Fruit fly (Drosophila melanogaster) whole organism, embryonic: ENCODE results near the gene Gclc.

ENCODE experiments used
- BtbVII ChIP-seq: fragments of 200-800 bp; sonication (Bioruptor generic); optimal IDR thresholded peaks from 3 replicates; lab custom pipeline; 2017; ENCODE audit warnings: missing biosample characterization, mild to moderate bottlenecking, missing genetic modification characterization
- Bteb2 ChIP-seq: fragments of 200-800 bp; sonication (Bioruptor generic); optimal IDR thresholded peaks from 2 replicates; lab custom pipeline; 2016; ENCODE audit warnings: missing biosample characterization, missing genetic modification characterization
- CG10267 ChIP-seq: fragments of 200-800 bp; sonication (Bioruptor generic); optimal IDR thresholded peaks from 2 replicates; lab custom pipeline; 2018; ENCODE audit warnings: missing biosample characterization, mild to moderate bottlenecking, missing genetic modification characterization, moderate library complexity
- CG11456 ChIP-seq: fragments of 200-800 bp; sonication (Bioruptor generic); IDR thresholded peaks from 3 replicates; pipeline ENCODE4 v1.3.6; 2022; ENCODE audit warnings: missing biosample characterization, missing genetic modification characterization
- CG12236 ChIP-seq: fragments of 200-800 bp; sonication (Bioruptor generic); optimal IDR thresholded peaks from 2 replicates; lab custom pipeline; 2016; ENCODE audit warnings: missing biosample characterization, missing genetic modification characterization
- CG14667 ChIP-seq: fragments of 200-800 bp; sonication (Bioruptor generic); IDR thresholded peaks from 2 replicates; pipeline ENCODE4 v1.3.6; 2022; ENCODE audit warnings: missing biosample characterization, missing genetic modification characterization
- CG16813 ChIP-seq: fragments of 200-800 bp; sonication (Bioruptor generic); IDR thresholded peaks from 3 replicates; pipeline ENCODE4 v1.3.6; 2022; ENCODE audit warnings: missing biosample characterization, missing genetic modification characterization; ENCODE audit not compliant: partially characterized antibody
- CG17568 ChIP-seq: fragments of 200-800 bp; sonication (Bioruptor generic); optimal IDR thresholded peaks from 2 replicates; lab custom pipeline; 2018; ENCODE audit warnings: missing biosample characterization, mild to moderate bottlenecking, missing genetic modification characterization, moderate library complexity
- CG17802 ChIP-seq: fragments of 200-800 bp; sonication (Bioruptor generic); optimal IDR thresholded peaks from 2 replicates; lab custom pipeline; 2018; ENCODE audit warnings: missing biosample characterization, mild to moderate bottlenecking, missing genetic modification characterization, moderate library complexity
- CG18619 ChIP-seq: fragments of 200-800 bp; sonication (Bioruptor generic); optimal IDR thresholded peaks from 3 replicates; lab custom pipeline; 2017; ENCODE audit warnings: missing biosample characterization, mild to moderate bottlenecking, missing genetic modification characterization
- CG18764 ChIP-seq: fragments of 200-800 bp; sonication (Bioruptor generic); optimal IDR thresholded peaks from 3 replicates; lab custom pipeline; 2016; ENCODE audit warnings: missing biosample characterization, missing genetic modification characterization
- CG2120 ChIP-seq: fragments of 200-800 bp; sonication (Bioruptor generic); optimal IDR thresholded peaks from 3 replicates; lab custom pipeline; 2016; ENCODE audit warnings: missing biosample characterization, missing genetic modification characterization
- CG3281 ChIP-seq: fragments of 200-800 bp; sonication (Bioruptor generic); optimal IDR thresholded peaks from 3 replicates; lab custom pipeline; 2017; ENCODE audit warnings: missing biosample characterization, mild to moderate bottlenecking, missing genetic modification characterization
- CG34224 ChIP-seq: fragments of 200-800 bp; sonication (Bioruptor generic); IDR thresholded peaks from 3 replicates; pipeline ENCODE4 v1.3.6; 2022; ENCODE audit warnings: missing biosample characterization, missing genetic modification characterization; ENCODE audit not compliant: partially characterized antibody
- CG3838 ChIP-seq: fragments of 200-800 bp; sonication (Bioruptor generic); optimal IDR thresholded peaks from 3 replicates; lab custom pipeline; 2016; ENCODE audit warnings: missing biosample characterization, missing genetic modification characterization
- CG3847 ChIP-seq: fragments of 200-800 bp; sonication (Bioruptor generic); IDR thresholded peaks from 2 replicates; pipeline ENCODE4 v1.3.6; 2022; ENCODE audit warnings: missing biosample characterization, missing genetic modification characterization
- CG7786 ChIP-seq: fragments of 200-800 bp; sonication (Bioruptor generic); optimal IDR thresholded peaks from 2 replicates; lab custom pipeline; 2016; ENCODE audit warnings: missing biosample characterization, missing genetic modification characterization
- CG9797 ChIP-seq: fragments of 200-800 bp; sonication (Bioruptor generic); optimal IDR thresholded peaks from 3 replicates; lab custom pipeline; 2018; ENCODE audit warnings: missing biosample characterization, mild to moderate bottlenecking, missing genetic modification characterization
- CG9932 ChIP-seq: fragments of 200-800 bp; sonication (Bioruptor generic); IDR thresholded peaks from 2 replicates; pipeline ENCODE4 v1.3.6; 2022; ENCODE audit warnings: missing biosample characterization, missing genetic modification characterization
- Chrac-16 ChIP-seq: fragments of 200-800 bp; sonication (Bioruptor generic); optimal IDR thresholded peaks from 3 replicates; lab custom pipeline; 2016; ENCODE audit warnings: missing biosample characterization, missing genetic modification characterization
- CrebB ChIP-seq: fragments of 200-800 bp; sonication (Bioruptor generic); optimal IDR thresholded peaks from 3 replicates; lab custom pipeline; 2018; ENCODE audit warnings: missing biosample characterization, mild to moderate bottlenecking, missing genetic modification characterization
- Doc3 ChIP-seq: fragments of 200-800 bp; sonication (Bioruptor generic); IDR thresholded peaks from 3 replicates; pipeline ENCODE4 v1.3.6; 2022; ENCODE audit warnings: missing biosample characterization, missing genetic modification characterization; ENCODE audit not compliant: partially characterized antibody
- Dref ChIP-seq: fragments of 200-800 bp; sonication (Bioruptor generic); IDR thresholded peaks from 2 replicates; pipeline ENCODE4 v1.3.6; 2022; ENCODE audit warnings: missing biosample characterization, missing genetic modification characterization
- E2f2 ChIP-seq: fragments of 200-800 bp; sonication (Bioruptor generic); IDR thresholded peaks from 2 replicates; pipeline ENCODE4 v1.3.6; 2022; ENCODE audit warnings: missing biosample characterization, missing genetic modification characterization
- Fer1 ChIP-seq: fragments of 200-800 bp; sonication (Bioruptor generic); optimal IDR thresholded peaks from 2 replicates; lab custom pipeline; 2017; ENCODE audit warnings: missing biosample characterization, mild to moderate bottlenecking, missing genetic modification characterization
- HHEX ChIP-seq: fragments of 200-800 bp; sonication (Bioruptor generic); optimal IDR thresholded peaks from 3 replicates; lab custom pipeline; 2017; ENCODE audit warnings: missing biosample characterization, mild to moderate bottlenecking, missing genetic modification characterization, missing genetic modification reagents
- HLH4C ChIP-seq: fragments of 200-800 bp; sonication (Bioruptor generic); IDR thresholded peaks from 3 replicates; pipeline ENCODE4 v1.3.6; 2022; ENCODE audit warnings: missing biosample characterization, missing genetic modification characterization; ENCODE audit not compliant: partially characterized antibody
- Hmr ChIP-seq: fragments of 200-800 bp; sonication (Bioruptor generic); optimal IDR thresholded peaks from 3 replicates; lab custom pipeline; 2017; ENCODE audit warnings: mild to moderate bottlenecking, missing biosample characterization, missing genetic modification reagents, missing genetic modification characterization
- MESR4 ChIP-seq: fragments of 200-800 bp; sonication (Bioruptor generic); optimal IDR thresholded peaks from 2 replicates; lab custom pipeline; 2018; ENCODE audit warnings: missing biosample characterization, mild to moderate bottlenecking, missing genetic modification characterization, moderate library complexity
- Mad ChIP-seq: fragments of 200-800 bp; sonication (Bioruptor generic); optimal IDR thresholded peaks from 2 replicates; lab custom pipeline; 2016; ENCODE audit warnings: missing biosample characterization, missing genetic modification characterization
- Med ChIP-seq: fragments of 200-800 bp; sonication (Bioruptor generic); peaks from one replicate; lab custom pipeline; 2016; ENCODE audit warnings: missing biosample characterization, missing genetic modification characterization, mild to moderate bottlenecking, inconsistent platforms, moderate library complexity
- Nf-YC ChIP-seq: fragments of 200-800 bp; optimal IDR thresholded peaks from 3 replicates; lab custom pipeline; 2019; ENCODE audit warnings: missing biosample characterization, mild to moderate bottlenecking, missing genetic modification characterization, moderate library complexity
- Opbp ChIP-seq: fragments of 200-800 bp; sonication (Bioruptor generic); IDR thresholded peaks from 3 replicates; pipeline ENCODE4 v1.3.6; 2022; ENCODE audit warnings: missing biosample characterization, missing genetic modification characterization; ENCODE audit not compliant: partially characterized antibody
- Rfx ChIP-seq: fragments of 200-800 bp; sonication (Bioruptor generic); IDR thresholded peaks from 2 replicates; pipeline ENCODE4 v1.3.6; 2022; ENCODE audit warnings: missing biosample characterization, missing genetic modification characterization
- Scr ChIP-seq: fragments of 200-800 bp; sonication (Bioruptor generic); IDR thresholded peaks from 2 replicates; pipeline ENCODE4 v1.3.6; 2022; ENCODE audit warnings: missing biosample characterization, missing genetic modification characterization; ENCODE audit not compliant: partially characterized antibody
- chinmo ChIP-seq: fragments of 200-800 bp; sonication (Bioruptor generic); IDR thresholded peaks from 4 replicates; pipeline ENCODE4 v1.3.6; 2022; ENCODE audit warnings: missing biosample characterization, missing genetic modification characterization; ENCODE audit not compliant: partially characterized antibody
- dm ChIP-seq: fragments of 200-800 bp; sonication (Bioruptor generic); optimal IDR thresholded peaks from 3 replicates; lab custom pipeline; 2016; ENCODE audit warnings: missing biosample characterization, missing genetic modification characterization
- fru ChIP-seq: fragments of >200 bp; optimal IDR thresholded peaks from 2 replicates; lab custom pipeline; 2017
- inv ChIP-seq: fragments of 200-800 bp; sonication (Bioruptor generic); IDR thresholded peaks from 2 replicates; pipeline ENCODE4 v1.3.6; 2022; ENCODE audit warnings: missing biosample characterization, missing genetic modification characterization; ENCODE audit not compliant: partially characterized antibody
- jigr1 ChIP-seq: fragments of 200-800 bp; sonication (Bioruptor generic); IDR thresholded peaks from 3 replicates; pipeline ENCODE4 v1.3.6; 2022; ENCODE audit warnings: missing biosample characterization, missing genetic modification characterization
- mam ChIP-seq: fragments of 200-800 bp; sonication (Bioruptor generic); optimal IDR thresholded peaks from 3 replicates; lab custom pipeline; 2016; ENCODE audit warnings: missing biosample characterization, missing genetic modification characterization
- nau ChIP-seq: fragments of 200-800 bp; sonication (Bioruptor generic); optimal IDR thresholded peaks from 3 replicates; lab custom pipeline; 2017; ENCODE audit warnings: missing biosample characterization, mild to moderate bottlenecking, missing genetic modification characterization, missing genetic modification reagents
- sens ChIP-seq: fragments of 200-800 bp; sonication (Bioruptor generic); peaks from one replicate; lab custom pipeline; 2016; ENCODE audit warnings: missing biosample characterization, missing genetic modification characterization
- stwl ChIP-seq: fragments of 200-800 bp; sonication (Bioruptor generic); optimal IDR thresholded peaks from 3 replicates; lab custom pipeline; 2018; ENCODE audit warnings: missing biosample characterization, mild to moderate bottlenecking, missing genetic modification characterization, moderate library complexity

Gene Gclc

dm6 chrX:8115717-8116311 is at the start of gene Gclc (continued):
- TF ChIP-seq CrebB (tag; lab: Kevin White, UChicago) = no peak
- no peak for TF ChIP-seq Chrac-16 (GFP tag; lab: Kevin White, UChicago)
- 0 out of 2 replicates have a peak, but pooled peaks have one; percentile 30 for TF ChIP-seq CG3847 (GFP tag; lab: Robert Waterston, UW)
- TF ChIP-seq Med (GFP tag; lab: Kevin White, UChicago) = peak; percentile 81
- TF ChIP-seq Scr (GFP tag; lab: Robert Waterston, UW) = peak; percentile 39
- TF ChIP-seq Nf-YC (tag; lab: Kevin White, UChicago) = peak; percentile 14
- peak; percentile 36 for TF ChIP-seq CG10267
- peak; percentile 13; the same call in 1 of the 2 replicates for TF ChIP-seq CG9932
- no peak for TF ChIP-seq fru (lab: Kevin White, UChicago)
- TF ChIP-seq HHEX = peak; percentile 12
- TF ChIP-seq dm (GFP tag; lab: Kevin White, UChicago) = peak; percentile 81
- peak; percentile 23; the same call in 1 of the 3 replicates for TF ChIP-seq Opbp
- TF ChIP-seq Hmr (GFP tag; lab: Kevin White, UChicago) = peak; percentile 50
- TF ChIP-seq stwl (tag; lab: Kevin White, UChicago) = peak; percentile 86
- peak; percentile 20; the same call in 1 of the 2 replicates for TF ChIP-seq inv (GFP tag; lab: Robert Waterston, UW)
- TF ChIP-seq HLH4C (GFP tag; lab: Robert Waterston, UW) = peak; percentile 34; the same call in 1 of the 3 replicates
- TF ChIP-seq Doc3 = 0 out of 3 replicates have a peak, but pooled peaks have one; percentile 35
- TF ChIP-seq jigr1 (GFP tag; lab: Robert Waterston, UW) = no peak
- peak; percentile 47 for TF ChIP-seq BtbVII (GFP tag; lab: Kevin White, UChicago)
- no peak for TF ChIP-seq CG12236 (GFP tag; lab: Kevin White, UChicago)
- TF ChIP-seq CG9797 (GFP tag; lab: Kevin White, UChicago) = peak; percentile 64
- TF ChIP-seq chinmo = 0 out of 4 replicates have a peak, but pooled peaks have one; percentile 22
- no peak for TF ChIP-seq CG3838 (GFP tag; lab: Kevin White, UChicago)
- TF ChIP-seq Rfx (GFP tag; lab: Robert Waterston, UW) = peak; percentile 26; the same call in 1 of the 2 replicates
- peak; percentile 19 for TF ChIP-seq nau (GFP tag; lab: Kevin White, UChicago)
- peak; percentile 53 for TF ChIP-seq sens (GFP tag; lab: Kevin White, UChicago)
- TF ChIP-seq CG7786 = no peak
- no peak for TF ChIP-seq Mad (GFP tag; lab: Kevin White, UChicago)
- peak; percentile 29; the same call in 1 of the 3 replicates for TF ChIP-seq CG16813 (GFP tag; lab: Robert Waterston, UW)
- peak; percentile 9 for TF ChIP-seq mam (GFP tag; lab: Kevin White, UChicago)
- TF ChIP-seq CG2120 (GFP tag; lab: Kevin White, UChicago) = peak; percentile 27
- TF ChIP-seq MESR4 (GFP tag; lab: Kevin White, UChicago) = peak; percentile 30
- no peak for TF ChIP-seq CG17802 (tag; lab: Kevin White, UChicago)
- TF ChIP-seq CG17568 (GFP tag; lab: Kevin White, UChicago) = peak; percentile 24
- TF ChIP-seq CG11456 (GFP tag; lab: Robert Waterston, UW) = no peak
- TF ChIP-seq CG14667 (GFP tag; lab: Robert Waterston, UW) = no peak
- peak; percentile 50 for TF ChIP-seq E2f2
- no peak for TF ChIP-seq CG18619 (GFP tag; lab: Kevin White, UChicago)
- TF ChIP-seq Bteb2 (GFP tag; lab: Kevin White, UChicago) = peak; percentile 0
- peak; percentile 11 for TF ChIP-seq CG3281
- TF ChIP-seq CG18764 (GFP tag; lab: Kevin White, UChicago) = no peak
- peak; percentile 60 for TF ChIP-seq Dref
- peak; percentile 40; the same call in 1 of the 3 replicates for TF ChIP-seq CG34224 (GFP tag; lab: Robert Waterston, UW)
- peak; percentile 25 for TF ChIP-seq Fer1 (GFP tag; lab: Kevin White, UChicago)
